Worm (Caenorhabditis elegans) whole organism, L4 larva: ENCODE results near the gene gadr-3.

Experiments
- ZK546.5 ChIP-seq, 2 experiments: sonication (generic microtip); optimal IDR thresholded peaks; 2 replicates each; lab custom pipeline; 2017; ENCODE audit warnings: missing biosample characterization in 2 of 2, missing genetic modification characterization in 2 of 2
- ceh-82 ChIP-seq: sonication (generic microtip); optimal IDR thresholded peaks from 2 replicates; lab custom pipeline; 2017; ENCODE audit warnings: missing biosample characterization, missing genetic modification characterization
- cey-2 ChIP-seq: sonication (generic microtip); optimal IDR thresholded peaks from 3 replicates; lab custom pipeline; 2017; ENCODE audit warnings: missing genetic modification characterization, mild to moderate bottlenecking, missing compliant biosample characterization, antibody characterized with exemption, borderline replicate concordance; ENCODE audit not compliant: insufficient read depth
- fos-1 ChIP-seq: fragments of 150-350 bp; optimal IDR thresholded peaks from 2 replicates; lab custom pipeline; 2014; ENCODE audit warnings: missing biosample characterization, missing genetic modification characterization
- lim-7 ChIP-seq: fragments of 200-800 bp; sonication (Bioruptor generic); IDR thresholded peaks from 2 replicates; pipeline ENCODE4 v1.3.6; 2022; ENCODE audit warnings: missing genetic modification characterization, missing compliant biosample characterization
- lin-13 ChIP-seq: fragments of 150-350 bp; optimal IDR thresholded peaks from 2 replicates; lab custom pipeline; 2014; ENCODE audit warnings: missing biosample characterization, missing genetic modification reagents, missing genetic modification characterization
- mep-1 ChIP-seq: fragments of 150-350 bp; sonication (generic microtip); optimal IDR thresholded peaks from 3 replicates; lab custom pipeline; 2014; ENCODE audit warnings: missing biosample characterization, missing genetic modification characterization
- nhr-11 ChIP-seq: fragments of 150-350 bp; optimal IDR thresholded peaks from 2 replicates; lab custom pipeline; 2014; ENCODE audit warnings: missing biosample characterization, missing genetic modification characterization
- nhr-28 ChIP-seq: fragments of 150-350 bp; optimal IDR thresholded peaks from 2 replicates; lab custom pipeline; 2014; ENCODE audit warnings: missing biosample characterization, missing genetic modification characterization
- nhr-76 ChIP-seq: fragments of 150-350 bp; optimal IDR thresholded peaks from 2 replicates; lab custom pipeline; 2014; ENCODE audit warnings: missing biosample characterization, missing genetic modification characterization
- pha-4 ChIP-seq, 2 experiments: fragments of 150-350 bp in 1 of 2; fragments of 200-800 bp in 1 of 2; sonication (Bioruptor generic) in 1 of 2; IDR thresholded peaks in 1 of 2; optimal IDR thresholded peaks in 1 of 2; 2 replicates each; pipeline versions ENCODE4 v1.3.6 to Lab custom; 2014 to 2022; ENCODE audit warnings: missing genetic modification characterization in 2 of 2, missing genetic modification reagents in 2 of 2, missing biosample characterization in 1 of 2, missing compliant biosample characterization in 1 of 2
- php-3 ChIP-seq: fragments of 200-800 bp; sonication (Bioruptor generic); IDR thresholded peaks from 2 replicates; pipeline ENCODE4 v1.3.6; 2022; ENCODE audit warnings: missing genetic modification reagents, missing genetic modification characterization, missing compliant biosample characterization
- pqm-1 ChIP-seq: sonication (generic microtip); optimal IDR thresholded peaks from 2 replicates; lab custom pipeline; 2017; ENCODE audit warnings: missing biosample characterization, missing genetic modification characterization
- unc-39 ChIP-seq: sonication (generic microtip); optimal IDR thresholded peaks from 2 replicates; lab custom pipeline; 2017; ENCODE audit warnings: missing biosample characterization, missing genetic modification characterization

- no peak for TF ChIP-seq nhr-28 (tag; lab: Kevin White, UChicago)
- no peak for TF ChIP-seq cey-2 (tag; lab: Kevin White, UChicago)
- TF ChIP-seq php-3, result no peak
- TF ChIP-seq pqm-1 (tag; lab: Kevin White, UChicago), result no peak
- TF ChIP-seq mep-1 (tag; lab: Kevin White, UChicago), result no peak
- TF ChIP-seq unc-39 (tag; lab: Kevin White, UChicago), result no peak
- no peak for TF ChIP-seq ceh-82
- TF ChIP-seq nhr-76 (tag; lab: Kevin White, UChicago), result no peak
- no peak for TF ChIP-seq fos-1
- no peak for TF ChIP-seq nhr-11
- TF ChIP-seq pha-4 (GFP tag; IDR thresholded peaks at IDR 0.05; lab: Robert Waterston, UW), result no peak
- TF ChIP-seq pha-4 (tag; optimal IDR thresholded peaks at IDR 0.05; lab: Kevin White, UChicago), result no peak
- no peak for TF ChIP-seq lim-7 (GFP tag; lab: Robert Waterston, UW)
- TF ChIP-seq ZK546.5 (tag; optimal IDR thresholded peaks at IDR 0.05; lab: Kevin White, UChicago), result no peak
- TF ChIP-seq lin-13, result no peak
Observed at ce11 chrIII:6289366-6289765, 3.6 kb upstream of the gadr-3 start.
